Worm (Caenorhabditis elegans): ENCODE measurements around the gene Y116F11B.13.

Gene Y116F11B.13

ce11 chrV:19856933-19857332 is 26.1 kb upstream of the Y116F11B.13 start:
- TF ChIP-seq ceh-36 (tag; optimal IDR thresholded peaks at IDR 0.05) (no peak), scrt-1 (GFP tag; IDR thresholded peaks at IDR 0.05) (no peak), tbx-37 (GFP tag; conservative IDR thresholded peaks at IDR 0.05) (no peak), aly-1 (tag; optimal IDR thresholded peaks at IDR 0.05) (no peak), tra-4 (tag; optimal IDR thresholded peaks at IDR 0.05) (no peak)

ce11 chrV:19857334-19857733 is 25.7 kb upstream of the Y116F11B.13 start, which contains the start of gene Y116F11B.8:
Gene Y116F11B.8 (plus strand): TSS chrV:19857634.
- no peak for TF ChIP-seq tbx-37 (GFP tag; conservative IDR thresholded peaks at IDR 0.05)
- no peak for TF ChIP-seq F13C5.2 (tag; optimal IDR thresholded peaks at IDR 0.05)
- no peak for TF ChIP-seq ceh-13 (GFP tag; optimal IDR thresholded peaks at IDR 0.05)
- TF ChIP-seq sea-1 (GFP tag; conservative IDR thresholded peaks at IDR 0.05), result no peak
- no peak for TF ChIP-seq ama-1 (optimal IDR thresholded peaks at IDR 0.05)
- no peak for TF ChIP-seq pes-1 (GFP tag; IDR thresholded peaks at IDR 0.05)
- TF ChIP-seq tbx-11 (GFP tag; IDR thresholded peaks at IDR 0.05), result no peak
- TF ChIP-seq hmg-4 (GFP tag; optimal IDR thresholded peaks at IDR 0.05), result no peak
- no peak for TF ChIP-seq hnd-1 (tag; optimal IDR thresholded peaks at IDR 0.05)
- TF ChIP-seq hmbx-1 (tag; optimal IDR thresholded peaks at IDR 0.05), result no peak
- no peak for TF ChIP-seq B0310.2 (tag; optimal IDR thresholded peaks at IDR 0.05)
- no peak for TF ChIP-seq aly-1 (tag; optimal IDR thresholded peaks at IDR 0.05)
- TF ChIP-seq tra-4 (tag; optimal IDR thresholded peaks at IDR 0.05), result no peak
- no peak for TF ChIP-seq ceh-36 (tag; optimal IDR thresholded peaks at IDR 0.05)
- no peak for TF ChIP-seq scrt-1 (GFP tag; IDR thresholded peaks at IDR 0.05)

ce11 chrV:19860225-19860624 is 22.8 kb upstream of the Y116F11B.13 start:
- TF ChIP-seq hmg-4 (GFP tag; optimal IDR thresholded peaks at IDR 0.05) (no peak), tbx-37 (GFP tag; conservative IDR thresholded peaks at IDR 0.05) (no peak), ceh-36 (tag; optimal IDR thresholded peaks at IDR 0.05) (no peak), ceh-13 (GFP tag; optimal IDR thresholded peaks at IDR 0.05) (no peak), tra-4 (tag; optimal IDR thresholded peaks at IDR 0.05) (no peak), tbx-11 (GFP tag; IDR thresholded peaks at IDR 0.05) (no peak), hmbx-1 (tag; optimal IDR thresholded peaks at IDR 0.05) (no peak), pes-1 (GFP tag; IDR thresholded peaks at IDR 0.05) (no peak), flt-1 (GFP tag; IDR thresholded peaks at IDR 0.05) (no peak), aly-1 (tag; optimal IDR thresholded peaks at IDR 0.05) (no peak), B0310.2 (tag; optimal IDR thresholded peaks at IDR 0.05) (no peak), hnd-1 (tag; optimal IDR thresholded peaks at IDR 0.05) (no peak), scrt-1 (GFP tag; IDR thresholded peaks at IDR 0.05) (no peak), sea-1 (GFP tag; conservative IDR thresholded peaks at IDR 0.05) (no peak)

- TF ChIP-seq hmg-4 (GFP tag; optimal IDR thresholded peaks at IDR 0.05), result no peak
- no peak for TF ChIP-seq scrt-1 (GFP tag; IDR thresholded peaks at IDR 0.05)
- no peak for TF ChIP-seq ama-1 (optimal IDR thresholded peaks at IDR 0.05)
- TF ChIP-seq flt-1 (GFP tag; IDR thresholded peaks at IDR 0.05), result no peak
- no peak for TF ChIP-seq aly-1 (tag; optimal IDR thresholded peaks at IDR 0.05)
- no peak for TF ChIP-seq B0310.2 (tag; optimal IDR thresholded peaks at IDR 0.05)
- TF ChIP-seq sea-1 (GFP tag; conservative IDR thresholded peaks at IDR 0.05), result no peak
- no peak for TF ChIP-seq tbx-37 (GFP tag; conservative IDR thresholded peaks at IDR 0.05)
- TF ChIP-seq ceh-13 (GFP tag; optimal IDR thresholded peaks at IDR 0.05), result no peak
- no peak for TF ChIP-seq pes-1 (GFP tag; IDR thresholded peaks at IDR 0.05)
- no peak for TF ChIP-seq ets-7 (tag; optimal IDR thresholded peaks at IDR 0.05)
- no peak for TF ChIP-seq tra-4 (tag; optimal IDR thresholded peaks at IDR 0.05)
- TF ChIP-seq hnd-1 (tag; optimal IDR thresholded peaks at IDR 0.05), result no peak
- no peak for TF ChIP-seq F13C5.2 (tag; optimal IDR thresholded peaks at IDR 0.05)
- no peak for TF ChIP-seq tbx-11 (GFP tag; IDR thresholded peaks at IDR 0.05)
Observed at ce11 chrV:19867883-19868282, 15.1 kb upstream of the Y116F11B.13 start, which contains the start of gene Y116F11B.9. Gene Y116F11B.9 (minus strand): TSS chrV:19867983.

ce11 chrV:19895250-19895649 is 12.2 kb downstream of the Y116F11B.13 start, which contains the start of gene gly-4:
Gene gly-4 (minus strand): TSS chrV:19895350.
- no peak for TF ChIP-seq F13C5.2 (tag; optimal IDR thresholded peaks at IDR 0.05)
- no peak for TF ChIP-seq tra-4 (tag; optimal IDR thresholded peaks at IDR 0.05)
- TF ChIP-seq ama-1 (optimal IDR thresholded peaks at IDR 0.05), result no peak
- TF ChIP-seq hmbx-1 (tag; optimal IDR thresholded peaks at IDR 0.05), result no peak
- no peak for TF ChIP-seq hnd-1 (tag; optimal IDR thresholded peaks at IDR 0.05)

- TF ChIP-seq tbx-37 (GFP tag; conservative IDR thresholded peaks at IDR 0.05) (no peak), F13C5.2 (tag; optimal IDR thresholded peaks at IDR 0.05) (peak; percentile 4), flt-1 (GFP tag; IDR thresholded peaks at IDR 0.05) (no peak), tbx-11 (GFP tag; IDR thresholded peaks at IDR 0.05) (no peak), ets-7 (tag; optimal IDR thresholded peaks at IDR 0.05) (no peak)
Observed at ce11 chrV:19897557-19897956, 14.5 kb downstream of the Y116F11B.13 start.

- TF ChIP-seq pes-1 (GFP tag; IDR thresholded peaks at IDR 0.05) (no peak), hnd-1 (tag; optimal IDR thresholded peaks at IDR 0.05) (no peak), B0310.2 (tag; optimal IDR thresholded peaks at IDR 0.05) (no peak)
Observed at ce11 chrV:19897982-19898381, 15.0 kb downstream of the Y116F11B.13 start.

ce11 chrV:19899167-19899566 is 16.2 kb downstream of the Y116F11B.13 start, which contains the start of gene Y116F11B.14:
Gene Y116F11B.14 (plus strand): TSS chrV:19899467.
- no peak for TF ChIP-seq sea-1 (GFP tag; conservative IDR thresholded peaks at IDR 0.05)
- TF ChIP-seq hnd-1 (tag; optimal IDR thresholded peaks at IDR 0.05), result no peak
- no peak for TF ChIP-seq hmbx-1 (tag; optimal IDR thresholded peaks at IDR 0.05)
- no peak for TF ChIP-seq hmg-4 (GFP tag; optimal IDR thresholded peaks at IDR 0.05)
- TF ChIP-seq F13C5.2 (tag; optimal IDR thresholded peaks at IDR 0.05), result no peak
- TF ChIP-seq tbx-11 (GFP tag; IDR thresholded peaks at IDR 0.05), result no peak
- TF ChIP-seq ceh-13 (GFP tag; optimal IDR thresholded peaks at IDR 0.05), result no peak
- no peak for TF ChIP-seq ets-7 (tag; optimal IDR thresholded peaks at IDR 0.05)
- no peak for TF ChIP-seq scrt-1 (GFP tag; IDR thresholded peaks at IDR 0.05)

All from whole organism, early embryonic.